Worm (Caenorhabditis elegans) whole organism, L1 larva: ENCODE results near the gene R107.9.

Source experiments
- C04F5.9 ChIP-seq: sonication (generic microtip); optimal IDR thresholded peaks from 2 replicates; lab custom pipeline; 2016; ENCODE audit warnings: missing genetic modification characterization, missing compliant biosample characterization
- C16A3.4 ChIP-seq: fragments of 150-350 bp; optimal IDR thresholded peaks from 2 replicates; lab custom pipeline; 2014; ENCODE audit warnings: missing biosample characterization, missing genetic modification characterization
- Y116A8C.19 ChIP-seq: sonication (generic microtip); optimal IDR thresholded peaks from 2 replicates; lab custom pipeline; 2016; ENCODE audit warnings: missing compliant biosample characterization, missing genetic modification characterization, borderline replicate concordance
- aha-1 ChIP-seq: fragments of 150-350 bp; optimal IDR thresholded peaks from 2 replicates; lab custom pipeline; 2014; ENCODE audit warnings: missing biosample characterization, missing genetic modification characterization
- aly-2 ChIP-seq: fragments of 150-350 bp; optimal IDR thresholded peaks from 2 replicates; lab custom pipeline; 2014; ENCODE audit warnings: missing biosample characterization, missing genetic modification characterization
- ama-1 ChIP-seq: fragments of 150-350 bp; optimal IDR thresholded peaks from 2 replicates; lab custom pipeline; 2014
- ceh-8 ChIP-seq: fragments of 200-800 bp; sonication (Bioruptor generic); optimal IDR thresholded peaks from 2 replicates; lab custom pipeline; 2018; ENCODE audit warnings: mild to moderate bottlenecking, missing genetic modification characterization, moderate library complexity, missing compliant biosample characterization
- ceh-88 ChIP-seq: fragments of 200-800 bp; sonication (Bioruptor generic); IDR thresholded peaks from 2 replicates; pipeline ENCODE4 v1.3.6; 2022; ENCODE audit warnings: missing genetic modification characterization, missing compliant biosample characterization
- ceh-90 ChIP-seq: sonication (generic microtip); optimal IDR thresholded peaks from 2 replicates; lab custom pipeline; 2016; ENCODE audit warnings: missing genetic modification characterization, missing compliant biosample characterization
- ces-1 ChIP-seq: fragments of 150-350 bp; optimal IDR thresholded peaks from 2 replicates; lab custom pipeline; 2014; ENCODE audit warnings: missing biosample characterization, missing genetic modification reagents, missing genetic modification characterization
- efl-1 ChIP-seq, 4 experiments: fragments of 150-350 bp; optimal IDR thresholded peaks in 3 of 4; peaks in 1 of 4; 1 replicate in 1 of 4; 2 replicates in 3 of 4; lab custom pipeline; 2014; ENCODE audit warnings: missing biosample characterization in 2 of 4, missing genetic modification characterization in 2 of 4, missing genetic modification reagents in 2 of 4
- egl-13 ChIP-seq: sonication (generic microtip); optimal IDR thresholded peaks from 2 replicates; lab custom pipeline; 2016; ENCODE audit warnings: missing genotype, missing genetic modification reagents, missing genetic modification characterization, missing compliant biosample characterization
- elt-2 ChIP-seq: sonication (generic microtip); optimal IDR thresholded peaks from 2 replicates; lab custom pipeline; 2016; ENCODE audit warnings: missing genetic modification characterization, mild to moderate bottlenecking, inconsistent platforms, missing compliant biosample characterization, missing genetic modification reagents
- ets-5 ChIP-seq: fragments of 200-800 bp; sonication (Bioruptor generic); IDR thresholded peaks from 2 replicates; pipeline ENCODE4 v1.3.6; 2022; ENCODE audit warnings: missing genetic modification characterization, missing compliant biosample characterization
- fkh-4 ChIP-seq: sonication (generic microtip); optimal IDR thresholded peaks from 2 replicates; lab custom pipeline; 2016; ENCODE audit warnings: missing compliant biosample characterization, missing genetic modification characterization, borderline replicate concordance
- hlh-17 ChIP-seq: fragments of 200-800 bp; sonication (Bioruptor generic); optimal IDR thresholded peaks from 2 replicates; lab custom pipeline; 2018; ENCODE audit warnings: missing genetic modification characterization, mild to moderate bottlenecking, missing compliant biosample characterization, moderate library complexity, borderline replicate concordance
- hlh-4 ChIP-seq: sonication (generic microtip); optimal IDR thresholded peaks from 2 replicates; lab custom pipeline; 2016; ENCODE audit warnings: mild to moderate bottlenecking, missing genetic modification characterization, missing compliant biosample characterization
- irx-1 ChIP-seq: sonication (generic microtip); optimal IDR thresholded peaks from 2 replicates; lab custom pipeline; 2016; ENCODE audit warnings: missing genetic modification characterization, missing compliant biosample characterization
- isw-1 ChIP-seq: fragments of 200-800 bp; sonication (Bioruptor generic); IDR thresholded peaks from 2 replicates; pipeline ENCODE4 v1.3.6; 2022; ENCODE audit warnings: missing genetic modification characterization, missing compliant biosample characterization
- jun-1 ChIP-seq: fragments of 150-350 bp; optimal IDR thresholded peaks from 2 replicates; lab custom pipeline; 2014; ENCODE audit warnings: missing biosample characterization, missing genetic modification reagents, missing genetic modification characterization
- lin-14 ChIP-seq: fragments of 200-800 bp; sonication (Bioruptor generic); optimal IDR thresholded peaks from 2 replicates; lab custom pipeline; 2018; ENCODE audit warnings: mild to moderate bottlenecking, missing genetic modification characterization, moderate library complexity, missing compliant biosample characterization
- lin-15B ChIP-seq: fragments of 150-350 bp; sonication (generic microtip); optimal IDR thresholded peaks from 3 replicates; lab custom pipeline; 2014; ENCODE audit warnings: missing biosample characterization, missing genetic modification characterization
- lir-3 ChIP-seq: sonication (generic microtip); optimal IDR thresholded peaks from 2 replicates; lab custom pipeline; 2016; ENCODE audit warnings: mild to moderate bottlenecking, missing genetic modification characterization, moderate library complexity, missing compliant biosample characterization; ENCODE audit not compliant: poor library complexity
- mab-9 ChIP-seq: fragments of 200-800 bp; sonication (Bioruptor generic); IDR thresholded peaks from 2 replicates; pipeline ENCODE4 v1.3.6; 2022; ENCODE audit warnings: missing genetic modification reagents, missing genetic modification characterization, missing compliant biosample characterization
- mdl-1 ChIP-seq, 2 experiments: fragments of 150-350 bp; optimal IDR thresholded peaks; 2 replicates each; lab custom pipeline; 2014 to 2017; ENCODE audit warnings: missing biosample characterization in 2 of 2, missing genetic modification characterization in 2 of 2, inconsistent platforms in 1 of 2
- nhr-12 ChIP-seq: sonication (generic microtip); optimal IDR thresholded peaks from 2 replicates; lab custom pipeline; 2017; ENCODE audit warnings: missing biosample characterization, missing genetic modification characterization
- nhr-85 ChIP-seq: sonication (generic microtip); peaks from one replicate; lab custom pipeline; 2016; ENCODE audit warnings: missing genetic modification characterization, inconsistent platforms, missing compliant biosample characterization
- nhr-90 ChIP-seq: sonication (generic microtip); optimal IDR thresholded peaks from 2 replicates; lab custom pipeline; 2016; ENCODE audit warnings: mild to moderate bottlenecking, missing genetic modification characterization, missing compliant biosample characterization; ENCODE audit not compliant: poor library complexity
- skn-1 ChIP-seq: fragments of 150-350 bp; optimal IDR thresholded peaks from 2 replicates; lab custom pipeline; 2014; ENCODE audit warnings: missing biosample characterization, missing genetic modification characterization
- snu-23 ChIP-seq: sonication (generic microtip); optimal IDR thresholded peaks from 2 replicates; lab custom pipeline; 2016; ENCODE audit warnings: missing genetic modification characterization, missing compliant biosample characterization
- sptf-1 ChIP-seq: fragments of 150-350 bp; optimal IDR thresholded peaks from 2 replicates; lab custom pipeline; 2014; ENCODE audit warnings: missing biosample characterization, missing genetic modification characterization
- swsn-7 ChIP-seq: sonication (generic microtip); optimal IDR thresholded peaks from 2 replicates; lab custom pipeline; 2016; ENCODE audit warnings: missing genetic modification characterization, missing compliant biosample characterization
- unc-30 ChIP-seq: sonication (generic microtip); optimal IDR thresholded peaks from 2 replicates; lab custom pipeline; 2017; ENCODE audit warnings: missing biosample characterization, missing genetic modification characterization
- unc-98 ChIP-seq: fragments of 200-800 bp; sonication (Bioruptor generic); IDR thresholded peaks from 2 replicates; pipeline ENCODE4 v1.3.6; 2022; ENCODE audit warnings: missing genetic modification characterization, missing compliant biosample characterization
- vab-15 ChIP-seq: sonication (generic microtip); optimal IDR thresholded peaks from 2 replicates; lab custom pipeline; 2017; ENCODE audit warnings: missing genotype, mild to moderate bottlenecking, missing genetic modification characterization, missing compliant biosample characterization
- zag-1 ChIP-seq: fragments of 150-350 bp; optimal IDR thresholded peaks from 2 replicates; lab custom pipeline; 2014; ENCODE audit warnings: missing biosample characterization, missing genetic modification characterization
- ztf-4 ChIP-seq: fragments of 150-350 bp; optimal IDR thresholded peaks from 2 replicates; lab custom pipeline; 2014; ENCODE audit warnings: missing biosample characterization, missing genetic modification characterization

R107.9 gene

DNA sequence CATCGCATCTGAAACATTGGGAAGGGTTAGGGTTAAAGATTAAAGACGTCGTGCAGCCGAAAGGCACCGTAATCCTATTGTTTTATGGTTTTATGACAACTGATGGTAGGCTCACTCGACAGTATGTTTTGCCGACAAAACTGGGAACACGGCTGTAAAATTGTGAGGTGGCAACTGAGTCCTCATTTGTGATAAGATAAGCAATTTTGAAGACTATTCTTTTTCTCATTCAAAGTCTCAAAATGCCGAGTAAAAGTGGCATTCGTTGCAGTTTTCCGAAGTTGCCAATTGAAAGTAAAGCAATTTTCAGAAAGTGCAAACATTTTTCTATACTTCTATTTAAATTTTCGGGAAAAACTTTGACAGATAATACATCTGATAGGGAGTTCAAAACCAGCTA is 32.0 kb downstream of the R107.9 start:
- TF ChIP-seq mab-9: no peak
- TF ChIP-seq fkh-4 (tag; lab: Kevin White, UChicago): no peak
- TF ChIP-seq jun-1 (tag; lab: Kevin White, UChicago): no peak
- no peak for TF ChIP-seq lin-15B (tag; lab: Kevin White, UChicago)

- TF ChIP-seq ets-5 (GFP tag; lab: Robert Waterston, UW) (no peak), C16A3.4 (tag; lab: Kevin White, UChicago) (no peak), swsn-7 (tag; lab: Kevin White, UChicago) (no peak), ceh-90 (tag; lab: Kevin White, UChicago) (no peak), efl-1 (optimal IDR thresholded peaks at IDR 0.05; lab: Kevin White, UChicago) (no peak), efl-1 (GFP tag; optimal IDR thresholded peaks at IDR 0.05 in 1 of 2; lab: Kevin White, UChicago) (peak in 1 of 2 experiments; percentile 64), C04F5.9 (tag; lab: Kevin White, UChicago) (no peak)
Measured at ce11 chrIII:9071372-9071771, 33.6 kb downstream of the R107.9 start, which contains the start of gene lin-12. Gene lin-12 (minus strand): TSS chrIII:9071472.

ce11 chrIII:9072704-9073103 is 34.9 kb downstream of the R107.9 start:
- TF ChIP-seq isw-1 (GFP tag; lab: Robert Waterston, UW) (no peak), nhr-12 (no peak)
- TF ChIP-seq, all 84 proteins: peak for 0

DNA sequence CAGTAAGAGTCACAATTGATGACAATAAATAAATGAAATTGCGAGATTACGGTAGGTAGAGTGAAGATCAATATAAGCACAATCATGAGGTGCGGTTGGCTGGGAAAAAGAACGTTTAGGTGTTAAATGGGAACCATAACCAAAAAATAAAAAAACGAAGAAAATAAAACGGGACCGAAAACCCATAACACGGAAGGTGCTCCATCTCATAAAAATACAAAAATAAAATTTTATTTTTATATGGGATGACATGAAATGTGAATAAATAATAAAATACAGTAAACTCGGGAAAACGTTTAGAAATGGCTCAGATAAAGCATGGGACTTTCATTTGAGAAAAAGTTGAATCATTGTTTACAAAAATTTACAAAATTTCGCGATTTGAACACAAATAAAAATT is 37.8 kb downstream of the R107.9 start, which contains the start of gene F02A9.7:
F02A9.7 (minus strand) TSS at position 101 of the 400 bp plus-strand sequence.
- TF ChIP-seq ceh-90 (tag; lab: Kevin White, UChicago): no peak
- no peak for TF ChIP-seq unc-98 (GFP tag; lab: Robert Waterston, UW)
- no peak for TF ChIP-seq ets-5 (GFP tag; lab: Robert Waterston, UW)
- no peak for TF ChIP-seq egl-13
- TF ChIP-seq mab-9: no peak
- TF ChIP-seq nhr-85 (tag; lab: Kevin White, UChicago): no peak
- no peak for TF ChIP-seq snu-23 (GFP tag; lab: Kevin White, UChicago)
- no peak for TF ChIP-seq ceh-8 (GFP tag; lab: Kevin White, UChicago)
- TF ChIP-seq Y116A8C.19: no peak
- no peak for TF ChIP-seq lin-15B (tag; lab: Kevin White, UChicago)
- no peak for TF ChIP-seq skn-1 (tag; lab: Kevin White, UChicago)
- no peak for TF ChIP-seq irx-1 (tag; lab: Kevin White, UChicago)
- TF ChIP-seq lin-14 (GFP tag; lab: Kevin White, UChicago): no peak
- TF ChIP-seq ztf-4: no peak
- no peak for TF ChIP-seq aly-2 (tag; lab: Kevin White, UChicago)

DNA sequence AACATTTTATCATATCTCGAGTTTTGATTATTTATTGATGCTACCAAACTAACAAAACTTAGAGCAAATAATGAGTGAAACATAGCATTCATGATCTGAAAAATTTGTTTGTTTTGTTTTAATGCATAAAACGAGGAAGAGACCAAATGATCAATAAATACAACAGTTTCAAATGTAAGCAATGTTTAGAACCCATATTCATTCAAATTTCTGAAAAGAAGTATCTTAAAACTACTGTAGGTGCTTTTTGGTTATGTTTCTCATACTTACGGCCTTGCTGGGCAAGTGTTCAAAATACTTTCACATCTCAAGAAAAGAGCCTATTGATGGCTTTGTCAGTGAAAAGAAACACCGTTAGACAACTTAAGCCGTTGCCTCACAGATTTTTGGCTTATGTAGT is 40.0 kb downstream of the R107.9 start, which contains the start of gene F02A9.1:
F02A9.1 (minus strand) TSS at position 101 of the 400 bp plus-strand sequence.
- TF ChIP-seq ceh-90 (tag; lab: Kevin White, UChicago): no peak
- TF ChIP-seq ama-1 (lab: Kevin White, UChicago): no peak
- no peak for TF ChIP-seq ces-1 (GFP tag; lab: Kevin White, UChicago)
- TF ChIP-seq nhr-90: no peak
- TF ChIP-seq vab-15 (tag; lab: Kevin White, UChicago): no peak
- no peak for TF ChIP-seq hlh-17 (GFP tag; lab: Kevin White, UChicago)
- no peak for TF ChIP-seq mdl-1 (tag; optimal IDR thresholded peaks at IDR 0.05; lab: Kevin White, UChicago)
- no peak for TF ChIP-seq lir-3 (tag; lab: Kevin White, UChicago)
- no peak for TF ChIP-seq sptf-1 (tag; lab: Kevin White, UChicago)
- no peak for TF ChIP-seq elt-2
- no peak for TF ChIP-seq zag-1 (tag; lab: Kevin White, UChicago)
- TF ChIP-seq aha-1: no peak
- no peak for TF ChIP-seq irx-1 (tag; lab: Kevin White, UChicago)
- no peak for TF ChIP-seq ztf-4
- no peak for TF ChIP-seq ceh-88 (GFP tag; lab: Robert Waterston, UW)
- no peak for TF ChIP-seq unc-30
- TF ChIP-seq hlh-4 (tag; lab: Kevin White, UChicago): no peak
